Fruit fly (Drosophila melanogaster): ENCODE results near the gene Sas10.
A peak's percentile ranks its signal among the peaks of the same experiment; 100 is the strongest.

Sas10 gene

DNA sequence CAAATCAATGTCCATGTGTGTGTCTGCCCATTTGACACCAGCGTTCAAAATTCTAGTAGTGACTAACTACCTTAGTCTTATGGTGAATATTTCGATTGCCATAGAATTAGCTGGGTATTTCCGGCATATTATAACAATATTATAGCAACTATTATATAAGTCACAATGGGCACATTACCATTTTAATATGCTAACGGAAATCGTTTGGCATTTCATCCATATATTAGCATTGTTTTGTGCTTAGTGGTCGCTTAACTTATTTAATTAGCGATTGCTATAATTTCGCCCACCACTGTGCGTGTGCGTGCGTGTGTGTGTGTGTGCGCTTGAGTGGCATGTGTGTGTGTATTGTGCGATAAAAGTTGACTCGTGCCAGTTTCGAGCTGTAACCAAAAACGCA, 19.5 kb downstream of the Sas10 start (continued):
- no peak for TF ChIP-seq CG14441 (GFP tag; IDR thresholded peaks at IDR 0.05)
- TF ChIP-seq CG8359 (GFP tag; optimal IDR thresholded peaks at IDR 0.05; ENCODE audit: borderline replicate concordance) = no peak
- TF ChIP-seq crc (GFP tag; optimal IDR thresholded peaks at IDR 0.05) = no peak
- peak; percentile 43 for TF ChIP-seq phol (tag; optimal IDR thresholded peaks at IDR 0.05)
- TF ChIP-seq fd102C (GFP tag; optimal IDR thresholded peaks at IDR 0.05) = no peak
- TF ChIP-seq aop (GFP tag; IDR thresholded peaks at IDR 0.05) = no peak
- no peak for TF ChIP-seq Gsc (GFP tag; IDR thresholded peaks at IDR 0.05)
- TF ChIP-seq zf30C (GFP tag; optimal IDR thresholded peaks at IDR 0.05) = no peak
- TF ChIP-seq E2f2 (GFP tag; IDR thresholded peaks at IDR 0.05) = peak; percentile 26; the same call in 1 of the 2 replicates
- TF ChIP-seq CG13894 (tag; optimal IDR thresholded peaks at IDR 0.05) = peak; percentile 7
- TF ChIP-seq CG9727 (GFP tag; optimal IDR thresholded peaks at IDR 0.05) = peak; percentile 44
- TF ChIP-seq chinmo (GFP tag; IDR thresholded peaks at IDR 0.05; ENCODE audit: partially characterized antibody) = no peak
- TF ChIP-seq zen2 (GFP tag; IDR thresholded peaks at IDR 0.05; ENCODE audit: partially characterized antibody) = no peak
- peak; percentile 52; the same call in 1 of the 2 replicates for TF ChIP-seq Rfx (GFP tag; IDR thresholded peaks at IDR 0.05)
- peak; percentile 44 for TF ChIP-seq CG13296 (GFP tag; optimal IDR thresholded peaks at IDR 0.05)
- peak; percentile 59 for TF ChIP-seq CG9817 (tag; optimal IDR thresholded peaks at IDR 0.05)
- no peak for TF ChIP-seq ems (GFP tag; optimal IDR thresholded peaks at IDR 0.05)
- no peak for TF ChIP-seq CG15601 (tag; optimal IDR thresholded peaks at IDR 0.05)
- no peak for TF ChIP-seq NC2α (GFP tag; optimal IDR thresholded peaks at IDR 0.05)
- no peak for TF ChIP-seq gfzf (GFP tag; optimal IDR thresholded peaks at IDR 0.05)
- TF ChIP-seq Doc2 (GFP tag; IDR thresholded peaks at IDR 0.05) = no peak
- peak; percentile 52 for TF ChIP-seq CG17385 (GFP tag; optimal IDR thresholded peaks at IDR 0.05)
- TF ChIP-seq CG7987 (GFP tag; optimal IDR thresholded peaks at IDR 0.05) = no peak
- no peak for TF ChIP-seq CG17186 (GFP tag; optimal IDR thresholded peaks at IDR 0.05)
- TF ChIP-seq Stat92E (GFP tag; optimal IDR thresholded peaks at IDR 0.05) = no peak
- no peak for TF ChIP-seq ro (GFP tag; IDR thresholded peaks at IDR 0.05)
- no peak for TF ChIP-seq en (GFP tag; optimal IDR thresholded peaks at IDR 0.05)
- TF ChIP-seq trh (GFP tag; optimal IDR thresholded peaks at IDR 0.05) = no peak
- TF ChIP-seq Vsx1 (GFP tag; optimal IDR thresholded peaks at IDR 0.05) = no peak

DNA sequence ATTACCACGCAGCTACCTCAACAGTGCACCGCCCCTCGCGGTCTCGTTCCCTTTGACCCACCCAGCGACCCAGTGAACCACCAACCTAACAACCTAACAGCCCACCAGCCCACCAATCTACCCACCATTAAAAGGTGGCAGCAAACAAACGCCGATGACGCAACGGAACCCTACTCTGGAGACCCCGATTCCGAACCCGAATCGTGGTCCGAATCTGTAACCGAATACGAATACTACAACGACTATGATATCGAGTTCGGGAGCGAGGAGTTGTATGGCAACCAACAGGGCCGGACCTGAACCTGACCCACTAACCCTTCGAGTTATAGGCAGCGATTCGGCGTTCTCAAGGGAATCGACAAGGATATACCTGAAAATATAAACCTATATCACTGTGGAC, 20.1 kb downstream of the Sas10 start:
- no peak for TF ChIP-seq fu2 (GFP tag; optimal IDR thresholded peaks at IDR 0.05)
- TF ChIP-seq Sry-δ (GFP tag; optimal IDR thresholded peaks at IDR 0.05) = no peak
- peak; percentile 58 for TF ChIP-seq crol (GFP tag; IDR thresholded peaks at IDR 0.05)
- peak; percentile 98 for TF ChIP-seq CG13894 (tag; optimal IDR thresholded peaks at IDR 0.05)
- peak; percentile 53 for TF ChIP-seq Deaf1 (tag; optimal IDR thresholded peaks at IDR 0.05)

DNA sequence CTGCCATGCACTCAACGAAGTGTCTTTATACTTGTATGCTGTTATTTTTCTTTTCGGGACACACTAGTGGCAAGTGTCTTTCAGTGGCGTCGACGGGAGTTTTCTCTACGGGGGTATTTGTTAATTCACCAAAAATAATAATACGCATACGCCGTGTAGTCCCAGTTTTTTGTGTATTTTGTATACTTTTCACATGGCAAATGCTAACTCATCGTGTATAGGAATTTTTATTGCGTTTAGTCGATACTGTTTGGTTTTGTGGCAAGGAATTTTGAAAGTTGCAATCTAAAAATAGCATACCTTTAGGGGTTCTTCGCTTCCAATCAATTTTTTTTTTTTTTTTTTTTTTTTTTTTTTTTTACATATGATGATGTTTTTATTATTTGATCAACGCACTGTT, 21.2 kb downstream of the Sas10 start:
- no peak for TF ChIP-seq pb (GFP tag; optimal IDR thresholded peaks at IDR 0.05)
- TF ChIP-seq Bteb2 (GFP tag; optimal IDR thresholded peaks at IDR 0.05) = no peak
- no peak for TF ChIP-seq CG8388 (GFP tag; optimal IDR thresholded peaks at IDR 0.05)
- peak; percentile 13 for TF ChIP-seq CG11504 (tag; optimal IDR thresholded peaks at IDR 0.05)
- no peak for TF ChIP-seq Doc2 (GFP tag; IDR thresholded peaks at IDR 0.05)
- no peak for TF ChIP-seq CG15601 (tag; optimal IDR thresholded peaks at IDR 0.05)
- no peak for TF ChIP-seq lab (GFP tag; optimal IDR thresholded peaks at IDR 0.05)
- TF ChIP-seq CG4854 (GFP tag; optimal IDR thresholded peaks at IDR 0.05) = no peak
- TF ChIP-seq CG31441 (GFP tag; IDR thresholded peaks at IDR 0.05) = no peak
- TF ChIP-seq sisA (GFP tag; IDR thresholded peaks at IDR 0.05) = peak; percentile 19; the same call in 1 of the 2 replicates
- TF ChIP-seq gsb (GFP tag; IDR thresholded peaks at IDR 0.05) = no peak
- TF ChIP-seq fru (optimal IDR thresholded peaks at IDR 0.05) = no peak
- no peak for TF ChIP-seq Sox102F (GFP tag; optimal IDR thresholded peaks at IDR 0.05)
- TF ChIP-seq CG17328 (GFP tag; IDR thresholded peaks at IDR 0.05) = no peak
- no peak for TF ChIP-seq CG14441 (GFP tag; IDR thresholded peaks at IDR 0.05)
- TF ChIP-seq slbo (GFP tag; IDR thresholded peaks at IDR 0.05) = peak; percentile 42; the same call in 1 of the 2 replicates
- TF ChIP-seq CG7357 (GFP tag; IDR thresholded peaks at IDR 0.05) = no peak
- TF ChIP-seq klu (GFP tag; IDR thresholded peaks at IDR 0.05) = no peak
- TF ChIP-seq CG18011 (GFP tag; optimal IDR thresholded peaks at IDR 0.05) = no peak
- no peak for TF ChIP-seq Hsf (GFP tag; optimal IDR thresholded peaks at IDR 0.05)
- no peak for TF ChIP-seq danr (GFP tag; IDR thresholded peaks at IDR 0.05)

Data from whole organism, embryonic.